Worm (Caenorhabditis elegans): Measurements from ENCODE around the gene C55A6.12.

Gene C55A6.12

DNA sequence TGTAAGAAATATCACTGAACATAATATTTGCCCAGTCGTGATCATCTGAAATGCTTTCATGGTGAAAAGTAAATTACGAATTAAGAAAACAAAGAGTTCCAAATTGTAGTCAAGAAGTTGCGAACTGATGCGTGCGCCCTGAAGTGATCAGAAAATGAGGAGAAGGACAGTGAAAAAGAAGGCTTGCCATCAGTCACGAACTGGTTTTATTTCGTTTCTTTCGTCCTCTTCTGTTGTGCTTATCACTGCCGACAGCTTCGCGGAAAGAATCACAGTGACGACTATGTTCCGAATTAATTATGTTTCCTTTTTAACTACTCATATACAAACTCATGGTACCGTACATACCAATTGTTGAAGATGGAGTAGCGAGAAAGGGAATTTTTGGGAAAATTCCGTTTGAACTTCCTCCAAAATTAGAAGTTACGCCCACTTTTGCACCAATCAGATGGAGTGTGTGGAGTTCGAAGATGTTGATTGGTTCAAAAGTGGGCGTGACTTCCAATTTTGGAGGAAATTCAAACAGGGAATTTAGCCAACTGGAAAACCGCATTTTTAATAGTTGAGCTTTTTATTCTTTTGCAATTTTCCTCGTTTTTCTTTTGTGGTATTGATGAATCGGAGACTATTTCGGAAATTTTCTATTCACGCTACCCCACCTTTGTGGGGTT, at the start of gene C55A6.12:
Gene C55A6.12 (minus strand): TSS at position 51 of the 671 bp plus-strand sequence.
- TF ChIP-seq nfya-1 (tag; optimal IDR thresholded peaks at IDR 0.05) (peak; percentile 91), K09A11.1 (tag; optimal IDR thresholded peaks at IDR 0.05; ENCODE audit: insufficient read depth) (no peak), fax-1 (tag; optimal IDR thresholded peaks at IDR 0.05) (no peak)

DNA sequence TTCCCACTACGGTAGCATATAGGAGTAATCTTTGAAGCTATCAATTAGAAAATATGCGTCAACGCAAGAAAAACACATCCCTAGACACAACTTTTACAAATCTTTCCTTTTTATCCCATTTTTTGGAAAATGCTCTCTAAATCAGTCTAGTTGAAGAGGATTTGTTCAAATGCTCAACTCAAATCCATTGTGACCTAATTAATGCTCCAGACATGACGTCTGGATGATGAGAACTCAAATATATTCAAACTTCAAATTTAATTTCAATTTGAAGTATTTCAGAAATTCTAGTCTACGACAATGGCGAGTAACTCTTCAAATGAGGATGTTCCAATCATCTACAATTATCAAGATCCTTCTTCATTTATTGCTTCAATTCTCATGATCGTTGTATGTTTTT, 49.4 kb upstream of the C55A6.12 start, which contains the start of gene srx-85:
Gene srx-85 (plus strand): TSS at position 301 of the 400 bp plus-strand sequence.
- TF ChIP-seq tbx-2 (tag; optimal IDR thresholded peaks at IDR 0.05) = no peak
- no peak for TF ChIP-seq Y22D7AL.16 (tag; optimal IDR thresholded peaks at IDR 0.05)
- TF ChIP-seq nhr-11 (tag; optimal IDR thresholded peaks at IDR 0.05) = no peak
- TF ChIP-seq mec-3 (tag; optimal IDR thresholded peaks at IDR 0.05; ENCODE audit: borderline replicate concordance) = no peak
- TF ChIP-seq ceh-18 (tag; optimal IDR thresholded peaks at IDR 0.05) = no peak
- TF ChIP-seq hlh-30 (tag; optimal IDR thresholded peaks at IDR 0.05; ENCODE audit: insufficient read depth) = no peak
- TF ChIP-seq pha-2 (tag; optimal IDR thresholded peaks at IDR 0.05) = no peak
- no peak for TF ChIP-seq ets-4 (tag; optimal IDR thresholded peaks at IDR 0.05)
- no peak for TF ChIP-seq ztf-16 (tag; optimal IDR thresholded peaks at IDR 0.05)
- TF ChIP-seq elt-2 (tag; optimal IDR thresholded peaks at IDR 0.05) = no peak
- TF ChIP-seq ceh-34 (tag; optimal IDR thresholded peaks at IDR 0.05) = no peak
- TF ChIP-seq lin-11 (tag; optimal IDR thresholded peaks at IDR 0.05) = no peak
- TF ChIP-seq ama-1 (optimal IDR thresholded peaks at IDR 0.05) = no peak
- TF ChIP-seq nfya-1 (tag; optimal IDR thresholded peaks at IDR 0.05) = no peak
- no peak for TF ChIP-seq tbx-7 (tag; optimal IDR thresholded peaks at IDR 0.05)
- no peak for TF ChIP-seq rnt-1 (tag; optimal IDR thresholded peaks at IDR 0.05)
- TF ChIP-seq ref-2 (tag; optimal IDR thresholded peaks at IDR 0.05) = no peak
- no peak for TF ChIP-seq hlh-15 (tag; optimal IDR thresholded peaks at IDR 0.05)
- no peak for TF ChIP-seq unc-42 (tag; optimal IDR thresholded peaks at IDR 0.05)

DNA sequence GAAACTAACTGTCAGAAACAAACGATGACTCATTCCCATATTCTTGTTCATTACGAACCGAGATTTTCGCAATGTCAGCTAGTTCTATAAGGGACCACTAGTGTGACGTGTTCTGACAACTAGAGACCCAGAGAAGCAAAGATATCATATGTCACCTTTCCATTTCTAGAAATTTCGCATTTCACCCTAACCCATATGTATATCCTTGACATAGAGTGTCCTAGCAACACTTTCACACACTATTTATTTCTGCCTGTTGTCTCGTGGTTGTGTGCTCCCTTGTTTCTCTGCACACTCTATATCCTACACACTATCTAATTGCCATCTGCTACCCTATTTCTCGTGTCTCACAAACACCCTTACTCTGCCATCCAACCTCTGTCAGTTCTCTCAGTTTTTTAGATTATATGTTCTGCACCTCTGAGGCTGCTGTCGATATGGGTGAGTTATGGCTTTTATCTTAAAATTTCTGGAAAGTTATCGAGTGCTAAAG, 46.0 kb upstream of the C55A6.12 start, which contains the start of the genes F38B7.17 and F38B7.3:
Gene F38B7.17 (minus strand): TSS at position 51 of the 493 bp plus-strand sequence.
Gene F38B7.3 (plus strand): TSS at position 194 of the 493 bp plus-strand sequence.
- peak; percentile 12 for TF ChIP-seq hlh-8 (tag; optimal IDR thresholded peaks at IDR 0.05)
- TF ChIP-seq ceh-31 (tag; optimal IDR thresholded peaks at IDR 0.05) = peak; percentile 33
- TF ChIP-seq ceh-34 (tag; optimal IDR thresholded peaks at IDR 0.05) = peak; percentile 42
- no peak for TF ChIP-seq T23F11.4 (GFP tag; optimal IDR thresholded peaks at IDR 0.05)
- peak; percentile 3 for TF ChIP-seq ceh-14 (tag; optimal IDR thresholded peaks at IDR 0.05)
- no peak for TF ChIP-seq sdc-2 (tag; optimal IDR thresholded peaks at IDR 0.05)
- peak; percentile 51 for TF ChIP-seq tbx-2 (tag; optimal IDR thresholded peaks at IDR 0.05)
- peak; percentile 51 for TF ChIP-seq unc-55 (GFP tag; optimal IDR thresholded peaks at IDR 0.05)
- no peak for TF ChIP-seq syd-9 (tag; optimal IDR thresholded peaks at IDR 0.05)
- TF ChIP-seq dve-1 (tag; optimal IDR thresholded peaks at IDR 0.05) = peak; percentile 36
- TF ChIP-seq zip-5 (tag; optimal IDR thresholded peaks at IDR 0.05) = no peak
- peak; percentile 58 for TF ChIP-seq nfya-1 (tag; optimal IDR thresholded peaks at IDR 0.05)
- TF ChIP-seq ref-2 (tag; optimal IDR thresholded peaks at IDR 0.05) = no peak
- no peak for TF ChIP-seq madf-2 (tag; optimal IDR thresholded peaks at IDR 0.05)
- TF ChIP-seq ceh-19 (GFP tag; optimal IDR thresholded peaks at IDR 0.05) = peak; percentile 39
- no peak for TF ChIP-seq ttx-3 (tag; optimal IDR thresholded peaks at IDR 0.05)
- TF ChIP-seq hlh-30 (tag; optimal IDR thresholded peaks at IDR 0.05; ENCODE audit: insufficient read depth) = peak; percentile 95
- peak; percentile 71 for TF ChIP-seq elt-2 (tag; optimal IDR thresholded peaks at IDR 0.05)

DNA sequence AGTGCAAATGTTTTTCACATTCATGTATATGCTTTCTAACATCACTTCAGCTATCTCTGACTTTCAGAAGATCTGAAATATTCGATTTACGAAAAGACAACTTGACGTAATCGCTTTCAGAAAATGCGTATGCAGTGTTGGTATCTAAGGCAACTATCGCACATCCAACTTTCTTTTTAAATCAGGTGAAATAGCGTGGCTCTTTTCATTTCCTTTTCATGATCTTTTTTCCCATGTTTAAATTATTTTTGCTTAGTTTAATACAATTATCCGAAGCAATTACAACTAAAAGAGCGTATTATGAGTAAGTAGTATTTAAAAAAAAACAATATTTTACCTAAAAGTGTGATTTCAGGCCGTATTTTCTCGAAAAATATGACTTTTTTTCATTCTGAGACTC, 43.9 kb upstream of the C55A6.12 start, which contains the start of gene F38B7.11:
Gene F38B7.11 (plus strand): TSS at position 301 of the 400 bp plus-strand sequence.
- TF ChIP-seq nhr-232 (tag; optimal IDR thresholded peaks at IDR 0.05) (no peak), ceh-2 (tag; optimal IDR thresholded peaks at IDR 0.05) (no peak), C38D4.7 (GFP tag; optimal IDR thresholded peaks at IDR 0.05) (no peak), hlh-6 (tag; optimal IDR thresholded peaks at IDR 0.05) (no peak), ceh-48 (tag; optimal IDR thresholded peaks at IDR 0.05) (no peak)
